Fruit fly (Drosophila melanogaster): Measurements from ENCODE around the gene P58IPK.
A peak's percentile ranks its signal among the peaks of the same experiment; 100 is the strongest.

Gene P58IPK

dm6 chr3R:9581089-9581520 lies 5.6 kb upstream of the P58IPK start, which contains the start of gene CG8301:
CG8301 (plus strand) TSS chr3R:9581306.
- no peak for TF ChIP-seq CG9705 (GFP tag; optimal IDR thresholded peaks at IDR 0.05)
- TF ChIP-seq HLH106 (tag; optimal IDR thresholded peaks at IDR 0.05): peak; percentile 19
- TF ChIP-seq br (GFP tag; optimal IDR thresholded peaks at IDR 0.05): no peak
- no peak for TF ChIP-seq ey (GFP tag; optimal IDR thresholded peaks at IDR 0.05)
- no peak for TF ChIP-seq dsf (GFP tag; optimal IDR thresholded peaks at IDR 0.05; ENCODE audit: borderline replicate concordance)
- no peak for TF ChIP-seq Rel (GFP tag; optimal IDR thresholded peaks at IDR 0.05)
- TF ChIP-seq Rel (tag; optimal IDR thresholded peaks at IDR 0.05): peak; percentile 41
- TF ChIP-seq jim (GFP tag; optimal IDR thresholded peaks at IDR 0.05): no peak
- peak in 1 of 2 experiments; percentile 12 for TF ChIP-seq foxo (GFP tag; optimal IDR thresholded peaks at IDR 0.05)
- no peak for TF ChIP-seq GATAd (GFP tag; optimal IDR thresholded peaks at IDR 0.05)
- no peak for TF ChIP-seq tai (GFP tag; optimal IDR thresholded peaks at IDR 0.05)
- no peak for TF ChIP-seq Dfd (GFP tag; optimal IDR thresholded peaks at IDR 0.05)
- TF ChIP-seq h (GFP tag; optimal IDR thresholded peaks at IDR 0.05): peak; percentile 15
- no peak for TF ChIP-seq brk (GFP tag; optimal IDR thresholded peaks at IDR 0.05)
- no peak for TF ChIP-seq Myc (optimal IDR thresholded peaks at IDR 0.05)
- no peak for TF ChIP-seq Sp1 (GFP tag; optimal IDR thresholded peaks at IDR 0.05)
- no peak for TF ChIP-seq Abd-B (GFP tag; optimal IDR thresholded peaks at IDR 0.05)
- TF ChIP-seq Mio (GFP tag; optimal IDR thresholded peaks at IDR 0.05): no peak

dm6 chr3R:9581973-9582372 lies 4.8 kb upstream of the P58IPK start:
- TF ChIP-seq dl (GFP tag; optimal IDR thresholded peaks at IDR 0.05; ENCODE audit: insufficient read depth in 1 of 2, partially characterized antibody in 2 of 2) (no peak), sage (GFP tag; optimal IDR thresholded peaks at IDR 0.05) (no peak), dmrt93B (GFP tag; optimal IDR thresholded peaks at IDR 0.05) (no peak), lola (GFP tag; optimal IDR thresholded peaks at IDR 0.05) (no peak), Rel (GFP tag; optimal IDR thresholded peaks at IDR 0.05) (no peak), Rel (tag; optimal IDR thresholded peaks at IDR 0.05) (no peak), dsf (GFP tag; optimal IDR thresholded peaks at IDR 0.05; ENCODE audit: borderline replicate concordance) (no peak), sv (GFP tag; optimal IDR thresholded peaks at IDR 0.05) (no peak), Myc (optimal IDR thresholded peaks at IDR 0.05) (no peak), Dif (GFP tag; optimal IDR thresholded peaks at IDR 0.05; ENCODE audit: partially characterized antibody) (no peak), ey (GFP tag; optimal IDR thresholded peaks at IDR 0.05) (no peak)

- no peak for TF ChIP-seq br (GFP tag; optimal IDR thresholded peaks at IDR 0.05)
- no peak for TF ChIP-seq HLH106 (tag; optimal IDR thresholded peaks at IDR 0.05)
- TF ChIP-seq foxo (GFP tag; optimal IDR thresholded peaks at IDR 0.05): no peak
- no peak for TF ChIP-seq usp (GFP tag; optimal IDR thresholded peaks at IDR 0.05)
- TF ChIP-seq OdsH (GFP tag; optimal IDR thresholded peaks at IDR 0.05): no peak
- TF ChIP-seq Mio (GFP tag; optimal IDR thresholded peaks at IDR 0.05): no peak
- TF ChIP-seq woc (GFP tag; optimal IDR thresholded peaks at IDR 0.05): no peak
- no peak for TF ChIP-seq GATAd (GFP tag; optimal IDR thresholded peaks at IDR 0.05)
- TF ChIP-seq sv (GFP tag; optimal IDR thresholded peaks at IDR 0.05): no peak
- no peak for TF ChIP-seq psq (GFP tag; optimal IDR thresholded peaks at IDR 0.05)
- no peak for TF ChIP-seq tai (GFP tag; optimal IDR thresholded peaks at IDR 0.05)
- TF ChIP-seq dl (GFP tag; optimal IDR thresholded peaks at IDR 0.05; ENCODE audit: insufficient read depth in 1 of 2, partially characterized antibody in 2 of 2): no peak
These were observed 3.6 kb upstream of the P58IPK start, which contains the start of gene CG33654 for dm6 chr3R:9583122-9583521. CG33654 (minus strand) TSS chr3R:9583222.

dm6 chr3R:9590952-9591532 lies 4.3 kb downstream of the P58IPK start, which contains the start of the genes bocks and CG8312:
bocks (minus strand) TSS chr3R:9591002.
CG8312 (plus strand) TSS chr3R:9591309.
- TF ChIP-seq Jra (GFP tag; optimal IDR thresholded peaks at IDR 0.05) (peak; percentile 80), Myc (optimal IDR thresholded peaks at IDR 0.05) (peak; percentile 63), foxo (GFP tag; optimal IDR thresholded peaks at IDR 0.05) (peak in 1 of 2 experiments; percentile 46), Dif (GFP tag; optimal IDR thresholded peaks at IDR 0.05; ENCODE audit: partially characterized antibody) (no peak), CG9705 (GFP tag; optimal IDR thresholded peaks at IDR 0.05) (peak; percentile 22), h (GFP tag; optimal IDR thresholded peaks at IDR 0.05) (peak; percentile 53), Rel (GFP tag; optimal IDR thresholded peaks at IDR 0.05) (no peak), Rel (tag; optimal IDR thresholded peaks at IDR 0.05) (peak; percentile 48), Vsx2 (GFP tag; optimal IDR thresholded peaks at IDR 0.05; ENCODE audit: partially characterized antibody) (no peak), sv (GFP tag; optimal IDR thresholded peaks at IDR 0.05) (peak; percentile 27), Mio (GFP tag; optimal IDR thresholded peaks at IDR 0.05) (no peak), usp (GFP tag; optimal IDR thresholded peaks at IDR 0.05) (no peak), CrebA (GFP tag; optimal IDR thresholded peaks at IDR 0.05; ENCODE audit: borderline replicate concordance) (no peak), dl (GFP tag; optimal IDR thresholded peaks at IDR 0.05; ENCODE audit: insufficient read depth in 1 of 2, partially characterized antibody in 2 of 2) (no peak), jim (GFP tag; optimal IDR thresholded peaks at IDR 0.05) (no peak), psq (GFP tag; optimal IDR thresholded peaks at IDR 0.05) (no peak), rgr (GFP tag; optimal IDR thresholded peaks at IDR 0.05) (peak; percentile 42), Abd-B (GFP tag; optimal IDR thresholded peaks at IDR 0.05) (no peak), br (GFP tag; optimal IDR thresholded peaks at IDR 0.05) (peak; percentile 63), GATAd (GFP tag; optimal IDR thresholded peaks at IDR 0.05) (no peak), sage (GFP tag; optimal IDR thresholded peaks at IDR 0.05) (no peak), brk (GFP tag; optimal IDR thresholded peaks at IDR 0.05) (no peak), Dfd (GFP tag; optimal IDR thresholded peaks at IDR 0.05) (no peak), ey (GFP tag; optimal IDR thresholded peaks at IDR 0.05) (peak; percentile 25), OdsH (GFP tag; optimal IDR thresholded peaks at IDR 0.05) (no peak), Hnf4 (GFP tag; optimal IDR thresholded peaks at IDR 0.05) (peak; percentile 78), Sp1 (GFP tag; optimal IDR thresholded peaks at IDR 0.05) (peak; percentile 21), woc (GFP tag; optimal IDR thresholded peaks at IDR 0.05) (no peak), pan (optimal IDR thresholded peaks at IDR 0.05) (no peak), Hr83 (GFP tag; optimal IDR thresholded peaks at IDR 0.05; ENCODE audit: poor library complexity, severe bottlenecking) (peak; percentile 31), lola (GFP tag; optimal IDR thresholded peaks at IDR 0.05) (no peak), CG32264 (GFP tag; optimal IDR thresholded peaks at IDR 0.05) (no peak), Hr78 (GFP tag; optimal IDR thresholded peaks at IDR 0.05) (no peak), HLH106 (tag; optimal IDR thresholded peaks at IDR 0.05) (peak; percentile 36), dmrt93B (GFP tag; optimal IDR thresholded peaks at IDR 0.05) (no peak)
